Fruit fly (Drosophila melanogaster) whole organism, embryonic: ENCODE results near the gene CG43116.

Experiments used
- ATbp ChIP-seq: fragments of 200-800 bp; sonication (Bioruptor generic); optimal IDR thresholded peaks from 2 replicates; lab custom pipeline; 2017; ENCODE audit warnings: missing biosample characterization, mild to moderate bottlenecking, missing genetic modification characterization, missing genetic modification reagents
- BtbVII ChIP-seq: fragments of 200-800 bp; sonication (Bioruptor generic); optimal IDR thresholded peaks from 3 replicates; lab custom pipeline; 2017; ENCODE audit warnings: missing biosample characterization, mild to moderate bottlenecking, missing genetic modification characterization
- CG11504 ChIP-seq: fragments of 200-800 bp; sonication (Bioruptor generic); optimal IDR thresholded peaks from 3 replicates; lab custom pipeline; 2019; ENCODE audit warnings: missing biosample characterization, mild to moderate bottlenecking, missing genetic modification characterization, moderate library complexity
- CG13287 ChIP-seq: fragments of 200-800 bp; sonication (Bioruptor generic); IDR thresholded peaks from 2 replicates; pipeline ENCODE4 v1.3.6; 2022; ENCODE audit warnings: missing biosample characterization, missing genetic modification characterization; ENCODE audit not compliant: partially characterized antibody
- CG13424 ChIP-seq: fragments of 200-800 bp; sonication (Bioruptor generic); optimal IDR thresholded peaks from 2 replicates; lab custom pipeline; 2019; ENCODE audit warnings: missing biosample characterization, mild to moderate bottlenecking, missing genetic modification characterization, moderate library complexity
- CG14441 ChIP-seq: fragments of 200-800 bp; sonication (Bioruptor generic); IDR thresholded peaks from 2 replicates; pipeline ENCODE4 v1.3.6; 2022; ENCODE audit warnings: missing biosample characterization, missing genetic modification characterization
- CG1603 ChIP-seq: fragments of 200-800 bp; sonication (Bioruptor generic); optimal IDR thresholded peaks from 2 replicates; lab custom pipeline; 2019; ENCODE audit warnings: missing biosample characterization, mild to moderate bottlenecking, missing genetic modification characterization, moderate library complexity
- CG17612 ChIP-seq: fragments of 200-800 bp; sonication (Bioruptor generic); IDR thresholded peaks from 2 replicates; pipeline ENCODE4 v1.3.6; 2022; ENCODE audit warnings: missing biosample characterization, missing genetic modification characterization
- CG2116 ChIP-seq: fragments of 200-800 bp; sonication (Bioruptor generic); optimal IDR thresholded peaks from 3 replicates; lab custom pipeline; 2018; ENCODE audit warnings: missing biosample characterization, mild to moderate bottlenecking, missing genetic modification characterization
- CG2129 ChIP-seq: fragments of 200-800 bp; sonication (Bioruptor generic); IDR thresholded peaks from 2 replicates; pipeline ENCODE4 v1.3.6; 2022; ENCODE audit warnings: missing biosample characterization, missing genetic modification characterization; ENCODE audit not compliant: partially characterized antibody
- CG30403 ChIP-seq: fragments of 200-800 bp; sonication (Bioruptor generic); optimal IDR thresholded peaks from 3 replicates; lab custom pipeline; 2016; ENCODE audit warnings: missing biosample characterization, missing genetic modification characterization
- CG6689 ChIP-seq: fragments of 200-800 bp; sonication (Bioruptor generic); IDR thresholded peaks from 2 replicates; pipeline ENCODE4 v1.3.6; 2022; ENCODE audit warnings: missing biosample characterization, missing genetic modification characterization
- CG6854 ChIP-seq: fragments of 200-800 bp; sonication (Bioruptor generic); optimal IDR thresholded peaks from 3 replicates; lab custom pipeline; 2017; ENCODE audit warnings: missing biosample characterization, mild to moderate bottlenecking, missing genetic modification characterization
- CG7745 ChIP-seq: fragments of 200-800 bp; sonication (Bioruptor generic); optimal IDR thresholded peaks from 2 replicates; lab custom pipeline; 2018; ENCODE audit warnings: missing biosample characterization, mild to moderate bottlenecking, missing genetic modification characterization, moderate library complexity
- CG7839 ChIP-seq: fragments of 200-800 bp; sonication (Bioruptor generic); optimal IDR thresholded peaks from 3 replicates; lab custom pipeline; 2018; ENCODE audit warnings: missing biosample characterization, mild to moderate bottlenecking, missing genetic modification characterization, moderate library complexity
- CG8478 ChIP-seq: fragments of >200 bp; optimal IDR thresholded peaks from 2 replicates; lab custom pipeline; 2018
- CoRest ChIP-seq: fragments of 200-800 bp; sonication (Bioruptor generic); optimal IDR thresholded peaks from 3 replicates; lab custom pipeline; 2018; ENCODE audit warnings: missing biosample characterization, mild to moderate bottlenecking, missing genetic modification characterization, moderate library complexity
- E2f1 ChIP-seq: fragments of 200-800 bp; sonication (Bioruptor generic); IDR thresholded peaks from 2 replicates; pipeline ENCODE4 v1.3.6; 2022; ENCODE audit warnings: missing biosample characterization, missing genetic modification characterization
- Fer1 ChIP-seq: fragments of 200-800 bp; sonication (Bioruptor generic); optimal IDR thresholded peaks from 2 replicates; lab custom pipeline; 2017; ENCODE audit warnings: missing biosample characterization, mild to moderate bottlenecking, missing genetic modification characterization
- Fer3 ChIP-seq: fragments of 200-800 bp; sonication (Bioruptor generic); optimal IDR thresholded peaks from 2 replicates; lab custom pipeline; 2018; ENCODE audit warnings: missing biosample characterization, mild to moderate bottlenecking, missing genetic modification characterization, moderate library complexity
- H2.0 ChIP-seq: fragments of 200-800 bp; sonication (Bioruptor generic); IDR thresholded peaks from 2 replicates; pipeline ENCODE4 v1.3.6; 2022; ENCODE audit warnings: missing biosample characterization, missing genetic modification characterization
- Hmx ChIP-seq: fragments of 200-800 bp; sonication (Bioruptor generic); optimal IDR thresholded peaks from 2 replicates; lab custom pipeline; 2016; ENCODE audit warnings: missing biosample characterization, missing genetic modification characterization
- NK7.1 ChIP-seq: fragments of 200-800 bp; sonication (Bioruptor generic); optimal IDR thresholded peaks from 3 replicates; lab custom pipeline; 2016; ENCODE audit warnings: missing biosample characterization, missing genetic modification characterization
- Spps ChIP-seq: fragments of 200-800 bp; sonication (Bioruptor generic); optimal IDR thresholded peaks from 2 replicates; lab custom pipeline; 2018; ENCODE audit warnings: missing biosample characterization, mild to moderate bottlenecking, missing genetic modification characterization
- Usf ChIP-seq: fragments of 200-800 bp; sonication (Bioruptor generic); optimal IDR thresholded peaks from 2 replicates; lab custom pipeline; 2017; ENCODE audit warnings: missing genotype, missing biosample characterization, missing genetic modification characterization
- al ChIP-seq: fragments of 200-800 bp; sonication (Bioruptor generic); IDR thresholded peaks from 2 replicates; pipeline ENCODE4 v1.3.6; 2022; ENCODE audit warnings: missing biosample characterization, missing genetic modification characterization
- ap ChIP-seq: fragments of 200-800 bp; sonication (Bioruptor generic); IDR thresholded peaks from 2 replicates; pipeline ENCODE4 v1.3.6; 2022; ENCODE audit warnings: missing biosample characterization, missing genetic modification characterization
- bab2 ChIP-seq: fragments of 200-800 bp; sonication (Bioruptor generic); optimal IDR thresholded peaks from 2 replicates; lab custom pipeline; 2016; ENCODE audit warnings: missing biosample characterization, missing genetic modification characterization
- ci ChIP-seq: fragments of 200-800 bp; sonication (Bioruptor generic); IDR thresholded peaks from 3 replicates; pipeline ENCODE4 v1.3.6; 2022; ENCODE audit warnings: missing biosample characterization, missing genetic modification characterization
- crp ChIP-seq, 2 experiments: fragments of 200-800 bp; sonication (Bioruptor generic); optimal IDR thresholded peaks; 2 replicates in 1 of 2; 3 replicates in 1 of 2; lab custom pipeline; 2017; ENCODE audit warnings: missing biosample characterization in 2 of 2, missing genetic modification characterization in 2 of 2, mild to moderate bottlenecking in 1 of 2, moderate library complexity in 1 of 2
- dpn ChIP-seq, 2 experiments: fragments of 200-800 bp; sonication (Bioruptor generic); optimal IDR thresholded peaks; 3 replicates each; lab custom pipeline; 2016; ENCODE audit warnings: missing biosample characterization in 2 of 2, missing genetic modification characterization in 2 of 2
- ewg ChIP-seq: fragments of 200-800 bp; sonication (Bioruptor generic); optimal IDR thresholded peaks from 3 replicates; lab custom pipeline; 2017; ENCODE audit warnings: mild to moderate bottlenecking, missing biosample characterization, missing genetic modification reagents, missing genetic modification characterization
- eyg ChIP-seq: fragments of 200-800 bp; sonication (Bioruptor generic); optimal IDR thresholded peaks from 3 replicates; lab custom pipeline; 2016; ENCODE audit warnings: missing biosample characterization, missing genetic modification characterization
- gcm ChIP-seq: fragments of 200-800 bp; sonication (Bioruptor generic); optimal IDR thresholded peaks from 2 replicates; lab custom pipeline; 2019; ENCODE audit warnings: missing biosample characterization, mild to moderate bottlenecking, missing genetic modification characterization, moderate library complexity
- ken ChIP-seq: fragments of 200-800 bp; sonication (Bioruptor generic); IDR thresholded peaks from 3 replicates; pipeline ENCODE4 v1.3.6; 2022; ENCODE audit warnings: missing biosample characterization, missing genetic modification characterization
- mam ChIP-seq: fragments of 200-800 bp; sonication (Bioruptor generic); optimal IDR thresholded peaks from 3 replicates; lab custom pipeline; 2016; ENCODE audit warnings: missing biosample characterization, missing genetic modification characterization
- nerfin-2 ChIP-seq: fragments of 200-800 bp; sonication (Bioruptor generic); IDR thresholded peaks from 2 replicates; pipeline ENCODE4 v1.3.6; 2022; ENCODE audit warnings: missing biosample characterization, missing genetic modification characterization; ENCODE audit not compliant: partially characterized antibody
- nmo ChIP-seq: fragments of 200-800 bp; sonication (Bioruptor generic); optimal IDR thresholded peaks from 2 replicates; lab custom pipeline; 2018; ENCODE audit warnings: missing biosample characterization, mild to moderate bottlenecking, missing genetic modification characterization, moderate library complexity
- odd ChIP-seq: fragments of 200-800 bp; sonication (Bioruptor generic); optimal IDR thresholded peaks from 2 replicates; lab custom pipeline; 2017; ENCODE audit warnings: missing biosample characterization, mild to moderate bottlenecking, missing genetic modification characterization
- phol ChIP-seq: fragments of 200-800 bp; sonication (Bioruptor generic); optimal IDR thresholded peaks from 3 replicates; lab custom pipeline; 2018; ENCODE audit warnings: missing biosample characterization, mild to moderate bottlenecking, missing genetic modification characterization, moderate library complexity
- ranshi ChIP-seq: fragments of 200-800 bp; sonication (Bioruptor generic); IDR thresholded peaks from 2 replicates; pipeline ENCODE4 v1.3.6; 2022; ENCODE audit warnings: missing biosample characterization, missing genetic modification characterization
- rib ChIP-seq: fragments of 200-800 bp; sonication (Bioruptor generic); IDR thresholded peaks from 2 replicates; pipeline ENCODE4 v1.3.6; 2022; ENCODE audit warnings: missing biosample characterization, missing genetic modification characterization
- salm ChIP-seq: fragments of 200-800 bp; sonication (Bioruptor generic); optimal IDR thresholded peaks from 2 replicates; lab custom pipeline; 2018; ENCODE audit warnings: missing biosample characterization, mild to moderate bottlenecking, missing genetic modification characterization
- sc ChIP-seq, 3 experiments: fragments of >200 bp in 2 of 3; fragments of 200-800 bp in 1 of 3; sonication (Bioruptor generic) in 1 of 3; optimal IDR thresholded peaks; 2 replicates in 2 of 3; 3 replicates in 1 of 3; lab custom pipeline; 2017; ENCODE audit warnings: mild to moderate bottlenecking in 1 of 3, missing biosample characterization in 1 of 3, missing genetic modification characterization in 1 of 3, missing genetic modification reagents in 1 of 3
- sim ChIP-seq: fragments of 200-800 bp; sonication (Bioruptor generic); IDR thresholded peaks from 2 replicates; pipeline ENCODE4 v1.3.6; 2022; ENCODE audit warnings: missing biosample characterization, missing genetic modification characterization
- unc-4 ChIP-seq: fragments of 200-800 bp; sonication (Bioruptor generic); IDR thresholded peaks from 2 replicates; pipeline ENCODE4 v1.3.6; 2022; ENCODE audit warnings: missing biosample characterization, missing genetic modification characterization; ENCODE audit not compliant: partially characterized antibody
- zfh1 ChIP-seq: fragments of 200-800 bp; sonication (Bioruptor generic); IDR thresholded peaks from 3 replicates; pipeline ENCODE4 v1.3.6; 2022; ENCODE audit warnings: missing biosample characterization, missing genetic modification characterization

The CG43116 gene

dm6 chr3R:26036153-26037144 lies 39.7 kb upstream of the CG43116 start (continued):
- TF ChIP-seq CG2116 (GFP tag; lab: Kevin White, UChicago) = peak; percentile 70
- peak; percentile 57 for TF ChIP-seq Fer1
- TF ChIP-seq NK7.1 (GFP tag; lab: Kevin White, UChicago) = peak; percentile 19
- TF ChIP-seq Fer3 (tag; lab: Kevin White, UChicago) = peak; percentile 57
- TF ChIP-seq CG11504 = peak; percentile 91
- TF ChIP-seq CG6689 = peak; percentile 80
- peak; percentile 98 for TF ChIP-seq Spps (tag; lab: Kevin White, UChicago)
- TF ChIP-seq CG30403 (GFP tag; lab: Kevin White, UChicago) = peak; percentile 89
- peak; percentile 91 for TF ChIP-seq CG7839
- no peak for TF ChIP-seq CG14441 (GFP tag; lab: Robert Waterston, UW)
- no peak for TF ChIP-seq sc (optimal IDR thresholded peaks at IDR 0.05; lab: Kevin White, UChicago)
- TF ChIP-seq sc (GFP tag; optimal IDR thresholded peaks at IDR 0.05; lab: Kevin White, UChicago) = peak; percentile 93
- TF ChIP-seq ken = peak; percentile 54; the same call in 2 of the 3 replicates
- no peak for TF ChIP-seq CG13287
- no peak for TF ChIP-seq CG2129 (GFP tag; lab: Robert Waterston, UW)
- peak; percentile 50 for TF ChIP-seq BtbVII (GFP tag; lab: Kevin White, UChicago)
- TF ChIP-seq ewg (GFP tag; lab: Kevin White, UChicago) = peak; percentile 78
- TF ChIP-seq ranshi (GFP tag; lab: Robert Waterston, UW) = peak; percentile 39; the same call in 1 of the 2 replicates
- TF ChIP-seq dpn (GFP tag; optimal IDR thresholded peaks at IDR 0.05; lab: Kevin White, UChicago) = peak; percentile 60 to 65
- TF ChIP-seq CG6854 (GFP tag; lab: Kevin White, UChicago) = peak; percentile 38
- no peak for TF ChIP-seq eyg (GFP tag; lab: Kevin White, UChicago)
- peak; percentile 97 for TF ChIP-seq gcm (GFP tag; lab: Kevin White, UChicago)
- TF ChIP-seq CoRest (tag; lab: Kevin White, UChicago) = peak; percentile 96
- peak; percentile 57; the same call in 2 of the 3 replicates for TF ChIP-seq ci
- no peak for TF ChIP-seq CG8478 (lab: Kevin White, UChicago)
- TF ChIP-seq bab2 (GFP tag; lab: Kevin White, UChicago) = peak; percentile 77
- peak; percentile 65; the same call in 1 of the 2 replicates for TF ChIP-seq E2f1 (GFP tag; lab: Robert Waterston, UW)
- no peak for TF ChIP-seq al
- TF ChIP-seq unc-4 (GFP tag; lab: Robert Waterston, UW) = no peak
- peak; percentile 98 for TF ChIP-seq nmo (GFP tag; lab: Kevin White, UChicago)
- peak in 1 of 2 experiments; percentile 47 for TF ChIP-seq crp (GFP tag; optimal IDR thresholded peaks at IDR 0.05; lab: Kevin White, UChicago)
- no peak for TF ChIP-seq Hmx (GFP tag; lab: Kevin White, UChicago)
- TF ChIP-seq CG7745 (tag; lab: Kevin White, UChicago) = peak; percentile 76
- no peak; the same call in none of the 3 replicates for TF ChIP-seq zfh1 (GFP tag; lab: Robert Waterston, UW)
- peak; percentile 30 for TF ChIP-seq mam
- no peak for TF ChIP-seq CG17612 (GFP tag; lab: Robert Waterston, UW)
- peak; percentile 49; the same call in 1 of the 2 replicates for TF ChIP-seq H2.0
- peak; percentile 87 for TF ChIP-seq odd
- TF ChIP-seq ap (GFP tag; lab: Robert Waterston, UW) = peak; percentile 71
- 0 out of 2 replicates have a peak, but pooled peaks have one; percentile 53 for TF ChIP-seq sim (GFP tag; lab: Robert Waterston, UW)
- TF ChIP-seq nerfin-2 (GFP tag; lab: Robert Waterston, UW) = no peak
- peak; percentile 95 for TF ChIP-seq CG13424
- peak; percentile 70 for TF ChIP-seq CG1603 (tag; lab: Kevin White, UChicago)
- peak; percentile 88 for TF ChIP-seq ATbp (GFP tag; lab: Kevin White, UChicago)
- peak; percentile 97 for TF ChIP-seq phol (tag; lab: Kevin White, UChicago)
- no peak for TF ChIP-seq rib (GFP tag; lab: Robert Waterston, UW)
- peak; percentile 81 for TF ChIP-seq salm (tag; lab: Kevin White, UChicago)
- peak; percentile 89 for TF ChIP-seq Usf (GFP tag; lab: Kevin White, UChicago)
